Fruit fly (Drosophila melanogaster) whole organism, embryonic: ENCODE results near the gene Rh2.
A peak's percentile ranks its signal among the peaks of the same experiment; 100 is the strongest.

Experiments
- ATbp ChIP-seq: fragments of 200-800 bp; sonication (Bioruptor generic); optimal IDR thresholded peaks from 2 replicates; lab custom pipeline; 2017; ENCODE audit warnings: missing biosample characterization, mild to moderate bottlenecking, missing genetic modification characterization, missing genetic modification reagents
- Abd-B ChIP-seq: fragments of 200-800 bp; sonication (Bioruptor generic); optimal IDR thresholded peaks from 2 replicates; lab custom pipeline; 2018; ENCODE audit warnings: missing biosample characterization, mild to moderate bottlenecking, missing genetic modification characterization, moderate library complexity
- Antp ChIP-seq: fragments of 200-800 bp; sonication (Bioruptor generic); optimal IDR thresholded peaks from 3 replicates; lab custom pipeline; 2016; ENCODE audit warnings: missing biosample characterization, missing genetic modification characterization
- B-H2 ChIP-seq: fragments of 200-800 bp; sonication (Bioruptor generic); optimal IDR thresholded peaks from 2 replicates; lab custom pipeline; 2018; ENCODE audit warnings: missing biosample characterization, mild to moderate bottlenecking, missing genetic modification characterization
- Bdp1 ChIP-seq: fragments of 200-800 bp; sonication (Bioruptor generic); optimal IDR thresholded peaks from 3 replicates; lab custom pipeline; 2016; ENCODE audit warnings: missing biosample characterization, missing genetic modification characterization
- CG10209 ChIP-seq: fragments of 200-800 bp; sonication (Bioruptor generic); optimal IDR thresholded peaks from 3 replicates; lab custom pipeline; 2017; ENCODE audit warnings: missing biosample characterization, mild to moderate bottlenecking, missing genetic modification characterization, missing genetic modification reagents
- CG11085 ChIP-seq: fragments of 200-800 bp; sonication (Bioruptor generic); IDR thresholded peaks from 2 replicates; pipeline ENCODE4 v1.3.6; 2022; ENCODE audit warnings: missing biosample characterization, missing genetic modification characterization
- CG1233 ChIP-seq: fragments of 200-800 bp; sonication (Bioruptor generic); optimal IDR thresholded peaks from 4 replicates; lab custom pipeline; 2018; ENCODE audit warnings: missing biosample characterization, mild to moderate bottlenecking, missing genetic modification characterization
- CG12659 ChIP-seq: fragments of 200-800 bp; sonication (Bioruptor generic); optimal IDR thresholded peaks from 3 replicates; lab custom pipeline; 2017; ENCODE audit warnings: mild to moderate bottlenecking, missing biosample characterization, missing genetic modification reagents, missing genetic modification characterization
- CG13775 ChIP-seq: fragments of 200-800 bp; sonication (Bioruptor generic); optimal IDR thresholded peaks from 3 replicates; lab custom pipeline; 2017; ENCODE audit warnings: missing biosample characterization, mild to moderate bottlenecking, missing genetic modification characterization
- CG14667 ChIP-seq: fragments of 200-800 bp; sonication (Bioruptor generic); IDR thresholded peaks from 2 replicates; pipeline ENCODE4 v1.3.6; 2022; ENCODE audit warnings: missing biosample characterization, missing genetic modification characterization
- CG15269 ChIP-seq: fragments of 200-800 bp; sonication (Bioruptor generic); optimal IDR thresholded peaks from 2 replicates; lab custom pipeline; 2018; ENCODE audit warnings: missing biosample characterization, mild to moderate bottlenecking, missing genetic modification characterization, moderate library complexity
- CG15479 ChIP-seq: fragments of 200-800 bp; sonication (Bioruptor generic); optimal IDR thresholded peaks from 3 replicates; lab custom pipeline; 2019; ENCODE audit warnings: missing biosample characterization, mild to moderate bottlenecking, missing genetic modification characterization, moderate library complexity
- CG15514 ChIP-seq: fragments of 200-800 bp; sonication (Bioruptor generic); optimal IDR thresholded peaks from 3 replicates; lab custom pipeline; 2017; ENCODE audit warnings: missing biosample characterization, missing genetic modification characterization, mild to moderate bottlenecking, moderate library complexity, missing genetic modification reagents
- CG16815 ChIP-seq: fragments of 200-800 bp; sonication (Bioruptor generic); optimal IDR thresholded peaks from 3 replicates; lab custom pipeline; 2017; ENCODE audit warnings: missing biosample characterization, mild to moderate bottlenecking, missing genetic modification characterization
- CG2875 ChIP-seq: fragments of 200-800 bp; sonication (Bioruptor generic); optimal IDR thresholded peaks from 2 replicates; lab custom pipeline; 2017; ENCODE audit warnings: missing biosample characterization, mild to moderate bottlenecking, missing genetic modification characterization, missing genetic modification reagents
- CG30020 ChIP-seq: fragments of 200-800 bp; optimal IDR thresholded peaks from 2 replicates; lab custom pipeline; 2019; ENCODE audit warnings: missing biosample characterization, mild to moderate bottlenecking, missing genetic modification characterization, moderate library complexity
- CG33213 ChIP-seq: fragments of 200-800 bp; sonication (Bioruptor generic); optimal IDR thresholded peaks from 3 replicates; lab custom pipeline; 2016; ENCODE audit warnings: missing biosample characterization, missing genetic modification characterization
- CG33557 ChIP-seq: fragments of 200-800 bp; sonication (Bioruptor generic); optimal IDR thresholded peaks from 2 replicates; lab custom pipeline; 2019; ENCODE audit warnings: missing biosample characterization, mild to moderate bottlenecking, missing genetic modification characterization, moderate library complexity
- CG4854 ChIP-seq: fragments of 200-800 bp; sonication (Bioruptor generic); optimal IDR thresholded peaks from 2 replicates; lab custom pipeline; 2016; ENCODE audit warnings: missing biosample characterization, missing genetic modification characterization, inconsistent platforms
- CG5180 ChIP-seq: fragments of 200-800 bp; sonication (Bioruptor generic); optimal IDR thresholded peaks from 3 replicates; lab custom pipeline; 2017; ENCODE audit warnings: missing biosample characterization, missing genetic modification characterization, mild to moderate bottlenecking, moderate library complexity, missing genetic modification reagents
- CG6689 ChIP-seq: fragments of 200-800 bp; sonication (Bioruptor generic); IDR thresholded peaks from 2 replicates; pipeline ENCODE4 v1.3.6; 2022; ENCODE audit warnings: missing biosample characterization, missing genetic modification characterization
- Doc3 ChIP-seq: fragments of 200-800 bp; sonication (Bioruptor generic); IDR thresholded peaks from 3 replicates; pipeline ENCODE4 v1.3.6; 2022; ENCODE audit warnings: missing biosample characterization, missing genetic modification characterization; ENCODE audit not compliant: partially characterized antibody
- HLH54F ChIP-seq: fragments of 200-800 bp; sonication (Bioruptor generic); optimal IDR thresholded peaks from 3 replicates; lab custom pipeline; 2016; ENCODE audit warnings: missing biosample characterization, missing genetic modification characterization
- HLHmδ ChIP-seq: fragments of 200-800 bp; sonication (Bioruptor generic); optimal IDR thresholded peaks from 2 replicates; lab custom pipeline; 2018; ENCODE audit warnings: missing biosample characterization, mild to moderate bottlenecking, missing genetic modification characterization, moderate library complexity
- HmgD ChIP-seq: fragments of 200-800 bp; sonication (Bioruptor generic); optimal IDR thresholded peaks from 3 replicates; lab custom pipeline; 2016; ENCODE audit warnings: missing biosample characterization, missing genetic modification characterization
- Hr39 ChIP-seq: fragments of >200 bp; optimal IDR thresholded peaks from 2 replicates; lab custom pipeline; 2017
- MTF-1 ChIP-seq: fragments of 200-800 bp; sonication (Bioruptor generic); optimal IDR thresholded peaks from 2 replicates; lab custom pipeline; 2018; ENCODE audit warnings: missing biosample characterization, mild to moderate bottlenecking, missing genetic modification characterization, borderline replicate concordance
- Med ChIP-seq: fragments of 200-800 bp; sonication (Bioruptor generic); peaks from one replicate; lab custom pipeline; 2016; ENCODE audit warnings: missing biosample characterization, missing genetic modification characterization, mild to moderate bottlenecking, inconsistent platforms, moderate library complexity
- Mrtf ChIP-seq: fragments of 200-800 bp; sonication (Bioruptor generic); IDR thresholded peaks from 3 replicates; pipeline ENCODE4 v1.3.6; 2022; ENCODE audit warnings: missing biosample characterization, missing genetic modification characterization
- Poxn ChIP-seq: fragments of 200-800 bp; sonication (Bioruptor generic); IDR thresholded peaks from 2 replicates; pipeline ENCODE4 v1.3.6; 2022; ENCODE audit warnings: missing biosample characterization, missing genetic modification characterization
- Ravus ChIP-seq: fragments of 200-800 bp; sonication (Bioruptor generic); IDR thresholded peaks from 2 replicates; pipeline ENCODE4 v1.3.6; 2022; ENCODE audit warnings: missing biosample characterization, missing genetic modification characterization
- Taf1 ChIP-seq: fragments of 200-800 bp; sonication (Bioruptor generic); IDR thresholded peaks from 2 replicates; pipeline ENCODE4 v1.3.6; 2022; ENCODE audit warnings: missing biosample characterization, missing genetic modification characterization
- bowl ChIP-seq: fragments of 200-800 bp; sonication (Bioruptor generic); IDR thresholded peaks from 2 replicates; pipeline ENCODE4 v1.3.6; 2022; ENCODE audit warnings: missing biosample characterization, missing genetic modification characterization
- br ChIP-seq: fragments of >200 bp; optimal IDR thresholded peaks from 2 replicates; lab custom pipeline; 2017
- crc ChIP-seq: fragments of 200-800 bp; sonication (Bioruptor generic); optimal IDR thresholded peaks from 2 replicates; lab custom pipeline; 2016; ENCODE audit warnings: missing biosample characterization, missing genetic modification characterization
- crol ChIP-seq: fragments of 200-800 bp; sonication (Bioruptor generic); IDR thresholded peaks from 2 replicates; pipeline ENCODE4 v1.3.6; 2022; ENCODE audit warnings: missing biosample characterization, missing genetic modification characterization
- dati ChIP-seq: fragments of 200-800 bp; sonication (Bioruptor generic); IDR thresholded peaks from 2 replicates; pipeline ENCODE4 v1.3.6; 2022; ENCODE audit warnings: missing biosample characterization, missing genetic modification characterization
- dm ChIP-seq: fragments of 200-800 bp; sonication (Bioruptor generic); optimal IDR thresholded peaks from 3 replicates; lab custom pipeline; 2016; ENCODE audit warnings: missing biosample characterization, missing genetic modification characterization
- gcm2 ChIP-seq: fragments of 200-800 bp; sonication (Bioruptor generic); optimal IDR thresholded peaks from 2 replicates; lab custom pipeline; 2016; ENCODE audit warnings: missing biosample characterization, missing genetic modification characterization
- grn ChIP-seq: fragments of 200-800 bp; sonication (Bioruptor generic); optimal IDR thresholded peaks from 3 replicates; lab custom pipeline; 2017; ENCODE audit warnings: missing biosample characterization, missing genetic modification characterization
- h ChIP-seq: fragments of >200 bp; optimal IDR thresholded peaks from 2 replicates; lab custom pipeline; 2017
- nmo ChIP-seq: fragments of 200-800 bp; sonication (Bioruptor generic); optimal IDR thresholded peaks from 2 replicates; lab custom pipeline; 2018; ENCODE audit warnings: missing biosample characterization, mild to moderate bottlenecking, missing genetic modification characterization, moderate library complexity
- pita ChIP-seq: fragments of 200-800 bp; sonication (Bioruptor generic); optimal IDR thresholded peaks from 2 replicates; lab custom pipeline; 2017; ENCODE audit warnings: missing biosample characterization, mild to moderate bottlenecking, missing genetic modification characterization
- pros ChIP-seq: fragments of 200-800 bp; sonication (Bioruptor generic); optimal IDR thresholded peaks from 3 replicates; lab custom pipeline; 2019; ENCODE audit warnings: missing biosample characterization, mild to moderate bottlenecking, missing genetic modification characterization, moderate library complexity
- psq ChIP-seq: fragments of 200-800 bp; sonication (Bioruptor generic); optimal IDR thresholded peaks from 2 replicates; lab custom pipeline; 2017; ENCODE audit warnings: missing biosample characterization, missing genetic modification characterization
- seq ChIP-seq: fragments of 200-800 bp; sonication (Bioruptor generic); IDR thresholded peaks from 2 replicates; pipeline ENCODE4 v1.3.6; 2022; ENCODE audit warnings: missing biosample characterization, missing genetic modification characterization
- tna ChIP-seq: fragments of 200-800 bp; sonication (Bioruptor generic); IDR thresholded peaks from 2 replicates; pipeline ENCODE4 v1.3.6; 2022; ENCODE audit warnings: missing biosample characterization, missing genetic modification characterization; ENCODE audit not compliant: partially characterized antibody
- usp ChIP-seq: fragments of >200 bp; optimal IDR thresholded peaks from 2 replicates; lab custom pipeline; 2017; ENCODE audit warnings: missing biosample characterization, missing genetic modification characterization
- vnd ChIP-seq: fragments of 200-800 bp; sonication (Bioruptor generic); IDR thresholded peaks from 3 replicates; pipeline ENCODE4 v1.3.6; 2022; ENCODE audit warnings: missing biosample characterization, missing genetic modification characterization; ENCODE audit not compliant: partially characterized antibody

Gene Rh2

DNA sequence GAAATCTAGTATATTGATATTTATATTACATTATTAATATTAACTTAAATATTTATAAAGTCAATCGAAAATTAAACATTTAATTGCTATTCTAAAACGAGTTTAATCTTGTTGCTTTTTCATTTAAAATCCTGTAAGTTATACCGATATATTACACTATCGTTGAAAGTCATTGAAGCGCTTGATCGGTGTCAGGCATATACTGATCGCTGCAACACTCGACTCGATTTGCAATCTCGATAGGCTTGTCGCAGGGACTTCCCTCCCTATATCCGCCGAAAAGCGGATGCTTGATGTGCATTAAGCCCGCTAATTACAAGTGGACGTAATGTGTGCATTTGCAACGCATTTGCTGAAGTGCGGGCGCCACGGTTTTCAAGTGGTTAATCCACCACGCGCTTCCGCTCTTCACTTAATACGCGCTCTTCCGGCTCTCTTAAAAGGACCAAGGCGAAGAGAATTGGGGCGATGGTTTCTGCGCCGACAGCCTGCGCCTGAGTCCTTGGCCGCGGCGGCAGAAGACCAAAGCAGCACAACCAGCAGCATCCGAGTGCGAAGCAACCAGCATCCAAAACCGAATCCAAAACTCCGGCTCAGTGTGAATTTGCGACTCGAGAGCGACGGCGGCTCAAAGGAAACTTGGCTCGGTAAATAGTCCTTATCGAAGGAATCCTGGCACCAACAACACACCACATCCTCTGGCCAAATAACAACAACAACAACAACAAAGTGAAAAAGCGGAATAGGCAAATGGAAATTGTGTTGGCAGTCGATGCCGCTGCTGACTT is 29.9 kb downstream of the Rh2 start, which contains the start of gene CG42613 (continued):
- no peak for TF ChIP-seq pita
- TF ChIP-seq HmgD: peak; percentile 52
- TF ChIP-seq CG16815 (GFP tag; lab: Kevin White, UChicago): peak; percentile 45
- TF ChIP-seq dm: peak; percentile 64
- TF ChIP-seq h: no peak
- TF ChIP-seq gcm2: no peak
- TF ChIP-seq CG6689 (GFP tag; lab: Robert Waterston, UW): peak; percentile 34
- TF ChIP-seq psq: no peak
- no peak for TF ChIP-seq pros (GFP tag; lab: Kevin White, UChicago)
- peak; percentile 85 for TF ChIP-seq CG13775 (GFP tag; lab: Kevin White, UChicago)
- TF ChIP-seq Bdp1: no peak
- peak; percentile 35; the same call in 1 of the 2 replicates for TF ChIP-seq CG11085 (GFP tag; lab: Robert Waterston, UW)
- peak; percentile 34 for TF ChIP-seq Med (GFP tag; lab: Kevin White, UChicago)
- TF ChIP-seq CG5180: peak; percentile 57
- TF ChIP-seq ATbp (GFP tag; lab: Kevin White, UChicago): peak; percentile 77
- no peak for TF ChIP-seq tna (GFP tag; lab: Robert Waterston, UW)
- peak; percentile 40 for TF ChIP-seq CG30020 (tag; lab: Kevin White, UChicago)
- TF ChIP-seq nmo (GFP tag; lab: Kevin White, UChicago): peak; percentile 2
- TF ChIP-seq MTF-1 (GFP tag; lab: Kevin White, UChicago): peak; percentile 90
- TF ChIP-seq seq (GFP tag; lab: Robert Waterston, UW): peak; percentile 64; the same call in 1 of the 2 replicates
- no peak for TF ChIP-seq B-H2 (GFP tag; lab: Kevin White, UChicago)
- peak; percentile 73 for TF ChIP-seq CG12659 (GFP tag; lab: Kevin White, UChicago)
- TF ChIP-seq CG33557 (GFP tag; lab: Kevin White, UChicago): peak; percentile 62
- TF ChIP-seq HLH54F (GFP tag; lab: Kevin White, UChicago): peak; percentile 37
- TF ChIP-seq HLHmδ (GFP tag; lab: Kevin White, UChicago): peak; percentile 96
- peak; percentile 36 for TF ChIP-seq CG33213 (GFP tag; lab: Kevin White, UChicago)
- TF ChIP-seq Abd-B (GFP tag; lab: Kevin White, UChicago): no peak
- no peak for TF ChIP-seq vnd (GFP tag; lab: Robert Waterston, UW)
- no peak for TF ChIP-seq grn
- TF ChIP-seq CG1233: peak; percentile 87
- no peak for TF ChIP-seq CG14667 (GFP tag; lab: Robert Waterston, UW)
- TF ChIP-seq Ravus: no peak
- no peak for TF ChIP-seq usp (GFP tag; lab: Kevin White, UChicago)
- no peak for TF ChIP-seq crol (GFP tag; lab: Robert Waterston, UW)
- no peak for TF ChIP-seq Poxn
- peak; percentile 69 for TF ChIP-seq Doc3 (GFP tag; lab: Robert Waterston, UW)
- peak; percentile 23 for TF ChIP-seq crc (GFP tag; lab: Kevin White, UChicago)
- TF ChIP-seq CG15479 (GFP tag; lab: Kevin White, UChicago): no peak
- TF ChIP-seq Taf1 (GFP tag; lab: Robert Waterston, UW): 0 out of 2 replicates have a peak, but pooled peaks have one; percentile 18
- TF ChIP-seq CG15514 (GFP tag; lab: Kevin White, UChicago): peak; percentile 71
- no peak for TF ChIP-seq br (lab: Kevin White, UChicago)
- no peak for TF ChIP-seq Mrtf
- TF ChIP-seq bowl: no peak; the same call in 1 of the 2 replicates
- peak; percentile 72 for TF ChIP-seq CG10209 (GFP tag; lab: Kevin White, UChicago)
- TF ChIP-seq CG4854: no peak
- TF ChIP-seq CG15269 (tag; lab: Kevin White, UChicago): peak; percentile 57
- TF ChIP-seq CG2875 (GFP tag; lab: Kevin White, UChicago): peak; percentile 67
- peak; percentile 59 for TF ChIP-seq Antp (GFP tag; lab: Kevin White, UChicago)
- 0 out of 2 replicates have a peak, but pooled peaks have one; percentile 40 for TF ChIP-seq dati (GFP tag; lab: Robert Waterston, UW)
- no peak for TF ChIP-seq Hr39 (lab: Kevin White, UChicago)
